Fruit fly (Drosophila melanogaster) whole organism, embryonic: ENCODE data around the gene CG12607.
A peak's percentile ranks its signal among the peaks of the same experiment; 100 is the strongest.

Experiments
- CG10654 ChIP-seq: fragments of 200-800 bp; sonication (Bioruptor generic); optimal IDR thresholded peaks from 2 replicates; lab custom pipeline; 2016; ENCODE audit warnings: missing biosample characterization, missing genetic modification characterization
- Fer3 ChIP-seq: fragments of 200-800 bp; sonication (Bioruptor generic); optimal IDR thresholded peaks from 2 replicates; lab custom pipeline; 2018; ENCODE audit warnings: missing biosample characterization, mild to moderate bottlenecking, missing genetic modification characterization, moderate library complexity
- chinmo ChIP-seq: fragments of 200-800 bp; sonication (Bioruptor generic); IDR thresholded peaks from 4 replicates; pipeline ENCODE4 v1.3.6; 2022; ENCODE audit warnings: missing biosample characterization, missing genetic modification characterization; ENCODE audit not compliant: partially characterized antibody
- pros ChIP-seq: fragments of 200-800 bp; sonication (Bioruptor generic); optimal IDR thresholded peaks from 3 replicates; lab custom pipeline; 2019; ENCODE audit warnings: missing biosample characterization, mild to moderate bottlenecking, missing genetic modification characterization, moderate library complexity

dm6 chr3L:4490702-4491243 lies 44.4 kb downstream of the CG12607 start, which contains the start of gene CG13722:
- TF ChIP-seq Fer3 (no peak), CG10654 (GFP tag; lab: Kevin White, UChicago) (no peak), pros (GFP tag; lab: Kevin White, UChicago) (no peak), chinmo (GFP tag; lab: Robert Waterston, UW) (0 out of 4 replicates have a peak, but pooled peaks have one; percentile 64)
